Worm (Caenorhabditis elegans): ENCODE results near the gene Y51A2A.4.
A peak's percentile ranks its signal among the peaks of the same experiment; 100 is the strongest.

Y51A2A.4 gene

DNA sequence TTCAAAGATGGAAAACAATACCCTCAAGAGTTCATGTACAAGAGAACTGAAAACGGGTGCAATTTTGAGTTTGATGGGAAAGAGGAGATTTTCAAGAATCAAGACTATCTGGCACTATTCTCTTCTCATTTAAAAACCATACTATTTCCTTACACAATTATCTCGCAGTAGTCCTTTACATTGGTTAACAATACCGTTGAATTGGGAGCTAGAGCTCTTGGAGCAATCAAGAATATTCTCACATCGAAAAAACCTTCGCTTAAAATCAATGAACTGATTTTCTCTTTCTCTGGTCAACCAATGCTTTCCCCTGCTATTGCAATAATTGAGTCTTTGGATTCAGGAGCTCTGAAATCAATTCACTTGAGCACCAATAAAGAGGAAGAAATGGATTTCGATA is 37.2 kb upstream of the Y51A2A.4 start, which contains the start of gene R10E8.2:
R10E8.2 (plus strand) TSS at position 301 of the 400 bp plus-strand sequence.
- TF ChIP-seq hmg-1.2 (GFP tag; IDR thresholded peaks at IDR 0.05), result no peak
- TF ChIP-seq egl-44 (GFP tag; IDR thresholded peaks at IDR 0.05), result no peak
- TF ChIP-seq nhr-120 (GFP tag; IDR thresholded peaks at IDR 0.05), result no peak
- TF ChIP-seq ceh-40 (GFP tag; IDR thresholded peaks at IDR 0.05), result no peak
- TF ChIP-seq bed-2 (GFP tag; IDR thresholded peaks at IDR 0.05), result no peak
- TF ChIP-seq snpc-1.3 (tag; optimal IDR thresholded peaks at IDR 0.05; ENCODE audit: insufficient read depth), result no peak
- TF ChIP-seq rcor-1 (GFP tag; IDR thresholded peaks at IDR 0.05), result no peak
- TF ChIP-seq somi-1 (GFP tag; optimal IDR thresholded peaks at IDR 0.05), result no peak
- TF ChIP-seq F33H1.4 (GFP tag; IDR thresholded peaks at IDR 0.05), result no peak
- TF ChIP-seq ceh-58 (GFP tag; IDR thresholded peaks at IDR 0.05), result no peak
- TF ChIP-seq nfya-2 (GFP tag; IDR thresholded peaks at IDR 0.05), result no peak
- TF ChIP-seq lin-40 (tag; optimal IDR thresholded peaks at IDR 0.05), result no peak
- no peak for TF ChIP-seq lsy-27 (tag; optimal IDR thresholded peaks at IDR 0.05; ENCODE audit: borderline replicate concordance, insufficient read depth)
- TF ChIP-seq mes-4 (tag; optimal IDR thresholded peaks at IDR 0.05), result no peak
- no peak for TF ChIP-seq aptf-3 (GFP tag; IDR thresholded peaks at IDR 0.05)

DNA sequence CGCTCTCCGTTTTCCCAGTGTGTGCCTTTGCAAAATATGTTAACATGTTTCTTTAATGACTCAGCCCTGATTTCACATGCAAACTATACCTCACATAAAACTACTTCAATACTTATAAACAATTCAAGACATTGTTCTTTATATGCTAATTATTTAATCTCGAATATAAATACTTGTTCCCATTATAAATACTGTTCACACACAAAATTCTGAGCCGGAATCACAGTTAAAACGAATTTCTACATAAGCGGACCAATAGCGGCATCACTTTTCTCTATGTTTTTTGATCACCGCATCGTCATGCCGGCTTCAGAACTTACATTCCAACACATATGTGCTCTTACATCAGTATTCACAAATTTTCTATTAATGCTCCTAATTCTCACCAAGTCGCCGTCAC is 36.3 kb upstream of the Y51A2A.4 start, which contains the start of gene R10E8.5:
R10E8.5 (plus strand) TSS at position 301 of the 400 bp plus-strand sequence.
- TF ChIP-seq D2030.7 (GFP tag; IDR thresholded peaks at IDR 0.05), result no peak
- TF ChIP-seq fkh-3 (tag; optimal IDR thresholded peaks at IDR 0.05), result no peak
- TF ChIP-seq rcor-1 (GFP tag; IDR thresholded peaks at IDR 0.05), result no peak
- no peak for TF ChIP-seq aptf-2 (GFP tag; conservative IDR thresholded peaks at IDR 0.05)
- TF ChIP-seq dox-1 (GFP tag; IDR thresholded peaks at IDR 0.05), result no peak
- TF ChIP-seq ama-1 (optimal IDR thresholded peaks at IDR 0.05), result no peak
- no peak for TF ChIP-seq ama-1 (GFP tag; optimal IDR thresholded peaks at IDR 0.05)
- no peak for TF ChIP-seq tlf-1 (GFP tag; optimal IDR thresholded peaks at IDR 0.05)
- no peak for TF ChIP-seq F22D6.2 (tag; optimal IDR thresholded peaks at IDR 0.05)
- no peak for TF ChIP-seq ZK185.1 (tag; optimal IDR thresholded peaks at IDR 0.05; ENCODE audit: poor library complexity, severe bottlenecking)
- no peak for TF ChIP-seq attf-6 (GFP tag; IDR thresholded peaks at IDR 0.05)
- no peak for TF ChIP-seq athp-1 (tag; optimal IDR thresholded peaks at IDR 0.05)
- no peak for TF ChIP-seq madf-8 (GFP tag; conservative IDR thresholded peaks at IDR 0.05)
- TF ChIP-seq attf-5 (GFP tag; optimal IDR thresholded peaks at IDR 0.05), result no peak

ce11 chrV:18265514-18265913 is 25.2 kb upstream of the Y51A2A.4 start:
- no peak for TF ChIP-seq hlh-12 (tag; optimal IDR thresholded peaks at IDR 0.05)
- TF ChIP-seq unc-62 (GFP tag; optimal IDR thresholded peaks at IDR 0.05), result no peak
- TF ChIP-seq F23B12.7 (tag; optimal IDR thresholded peaks at IDR 0.05; ENCODE audit: insufficient read depth), result no peak
- TF ChIP-seq lin-40 (tag; optimal IDR thresholded peaks at IDR 0.05), result no peak
- TF ChIP-seq B0019.2 (GFP tag; conservative IDR thresholded peaks at IDR 0.05), result no peak
- no peak for TF ChIP-seq nfyb-1 (GFP tag; IDR thresholded peaks at IDR 0.05)
- TF ChIP-seq zim-3 (tag; optimal IDR thresholded peaks at IDR 0.05), result no peak
- TF ChIP-seq unc-130 (GFP tag; optimal IDR thresholded peaks at IDR 0.05), result no peak

ce11 chrV:18266238-18266637 is 24.5 kb upstream of the Y51A2A.4 start, which contains the start of gene R10E8.6:
Gene R10E8.6 (minus strand): TSS chrV:18266391.
- TF ChIP-seq nhr-80 (tag; optimal IDR thresholded peaks at IDR 0.05), result peak; percentile 48
- no peak for TF ChIP-seq lag-1 (GFP tag; IDR thresholded peaks at IDR 0.05)

All from whole organism, young adult.